Fruit fly (Drosophila melanogaster) whole organism, embryonic: ENCODE results near the gene CG31637.
A peak's percentile ranks its signal among the peaks of the same experiment; 100 is the strongest.

Experiments used
- Abd-B ChIP-seq: fragments of 200-800 bp; sonication (Bioruptor generic); optimal IDR thresholded peaks from 2 replicates; lab custom pipeline; 2018; ENCODE audit warnings: missing biosample characterization, mild to moderate bottlenecking, missing genetic modification characterization, moderate library complexity
- Bdp1 ChIP-seq: fragments of 200-800 bp; sonication (Bioruptor generic); optimal IDR thresholded peaks from 3 replicates; lab custom pipeline; 2016; ENCODE audit warnings: missing biosample characterization, missing genetic modification characterization
- CG1024 ChIP-seq: fragments of 200-800 bp; sonication (Bioruptor generic); IDR thresholded peaks from 2 replicates; pipeline ENCODE4 v1.3.6; 2022; ENCODE audit warnings: missing biosample characterization, missing genetic modification characterization
- CG10267 ChIP-seq: fragments of 200-800 bp; sonication (Bioruptor generic); optimal IDR thresholded peaks from 2 replicates; lab custom pipeline; 2018; ENCODE audit warnings: missing biosample characterization, mild to moderate bottlenecking, missing genetic modification characterization, moderate library complexity
- CG11085 ChIP-seq: fragments of 200-800 bp; sonication (Bioruptor generic); IDR thresholded peaks from 2 replicates; pipeline ENCODE4 v1.3.6; 2022; ENCODE audit warnings: missing biosample characterization, missing genetic modification characterization
- CG11695 ChIP-seq: fragments of 200-800 bp; sonication (Bioruptor generic); IDR thresholded peaks from 3 replicates; pipeline ENCODE4 v1.3.6; 2022; ENCODE audit warnings: missing biosample characterization, missing genetic modification characterization
- CG13123 ChIP-seq: fragments of 200-800 bp; sonication (Bioruptor generic); optimal IDR thresholded peaks from 2 replicates; lab custom pipeline; 2016; ENCODE audit warnings: missing biosample characterization, missing genetic modification characterization
- CG13624 ChIP-seq: fragments of 200-800 bp; sonication (Bioruptor generic); optimal IDR thresholded peaks from 2 replicates; lab custom pipeline; 2016; ENCODE audit warnings: missing biosample characterization, missing genetic modification characterization
- CG15479 ChIP-seq: fragments of 200-800 bp; sonication (Bioruptor generic); optimal IDR thresholded peaks from 3 replicates; lab custom pipeline; 2019; ENCODE audit warnings: missing biosample characterization, mild to moderate bottlenecking, missing genetic modification characterization, moderate library complexity
- CG15601 ChIP-seq: fragments of 200-800 bp; sonication (Bioruptor generic); optimal IDR thresholded peaks from 3 replicates; lab custom pipeline; 2019; ENCODE audit warnings: missing biosample characterization, mild to moderate bottlenecking, missing genetic modification characterization, moderate library complexity
- CG17568 ChIP-seq: fragments of 200-800 bp; sonication (Bioruptor generic); optimal IDR thresholded peaks from 2 replicates; lab custom pipeline; 2018; ENCODE audit warnings: missing biosample characterization, mild to moderate bottlenecking, missing genetic modification characterization, moderate library complexity
- CG17829 ChIP-seq: fragments of 200-800 bp; optimal IDR thresholded peaks from 2 replicates; lab custom pipeline; 2019; ENCODE audit warnings: missing biosample characterization, mild to moderate bottlenecking, missing genetic modification characterization, moderate library complexity
- CG18619 ChIP-seq: fragments of 200-800 bp; sonication (Bioruptor generic); optimal IDR thresholded peaks from 3 replicates; lab custom pipeline; 2017; ENCODE audit warnings: missing biosample characterization, mild to moderate bottlenecking, missing genetic modification characterization
- CG18764 ChIP-seq: fragments of 200-800 bp; sonication (Bioruptor generic); optimal IDR thresholded peaks from 3 replicates; lab custom pipeline; 2016; ENCODE audit warnings: missing biosample characterization, missing genetic modification characterization
- CG2712 ChIP-seq: fragments of 200-800 bp; optimal IDR thresholded peaks from 3 replicates; lab custom pipeline; 2019; ENCODE audit warnings: missing biosample characterization, mild to moderate bottlenecking, missing genetic modification characterization, moderate library complexity
- CG32767 ChIP-seq: fragments of 200-800 bp; sonication (Bioruptor generic); IDR thresholded peaks from 2 replicates; pipeline ENCODE4 v1.3.6; 2022; ENCODE audit warnings: missing biosample characterization, missing genetic modification characterization
- CG43689 ChIP-seq: fragments of 200-800 bp; sonication (Bioruptor generic); IDR thresholded peaks from 2 replicates; pipeline ENCODE4 v1.3.6; 2022; ENCODE audit warnings: missing biosample characterization, missing genetic modification characterization
- CG4707 ChIP-seq: fragments of 200-800 bp; sonication (Bioruptor generic); optimal IDR thresholded peaks from 2 replicates; lab custom pipeline; 2018; ENCODE audit warnings: missing biosample characterization, mild to moderate bottlenecking, missing genetic modification characterization, moderate library complexity
- CG6272 ChIP-seq: fragments of 200-800 bp; sonication (Bioruptor generic); IDR thresholded peaks from 2 replicates; pipeline ENCODE4 v1.3.6; 2022; ENCODE audit warnings: missing biosample characterization, missing genetic modification characterization
- CG7357 ChIP-seq: fragments of 200-800 bp; sonication (Bioruptor generic); IDR thresholded peaks from 3 replicates; pipeline ENCODE4 v1.3.6; 2022; ENCODE audit warnings: missing biosample characterization, missing genetic modification characterization
- CG7372 ChIP-seq: fragments of 200-800 bp; sonication (Bioruptor generic); IDR thresholded peaks from 2 replicates; pipeline ENCODE4 v1.3.6; 2022; ENCODE audit warnings: missing biosample characterization, missing genetic modification characterization
- CG7987 ChIP-seq: fragments of 200-800 bp; sonication (Bioruptor generic); optimal IDR thresholded peaks from 2 replicates; lab custom pipeline; 2018; ENCODE audit warnings: missing biosample characterization, mild to moderate bottlenecking, missing genetic modification characterization, moderate library complexity
- CG8478 ChIP-seq: fragments of >200 bp; optimal IDR thresholded peaks from 2 replicates; lab custom pipeline; 2018
- Dbx ChIP-seq: fragments of 200-800 bp; sonication (Bioruptor generic); IDR thresholded peaks from 3 replicates; pipeline ENCODE4 v1.3.6; 2022; ENCODE audit warnings: missing biosample characterization, missing genetic modification characterization
- Doc3 ChIP-seq: fragments of 200-800 bp; sonication (Bioruptor generic); IDR thresholded peaks from 3 replicates; pipeline ENCODE4 v1.3.6; 2022; ENCODE audit warnings: missing biosample characterization, missing genetic modification characterization; ENCODE audit not compliant: partially characterized antibody
- E2f1 ChIP-seq: fragments of 200-800 bp; sonication (Bioruptor generic); IDR thresholded peaks from 2 replicates; pipeline ENCODE4 v1.3.6; 2022; ENCODE audit warnings: missing biosample characterization, missing genetic modification characterization
- ERR ChIP-seq: fragments of 200-800 bp; sonication (Bioruptor generic); optimal IDR thresholded peaks from 2 replicates; lab custom pipeline; 2016; ENCODE audit warnings: missing biosample characterization, missing genetic modification characterization
- Ets97D ChIP-seq: fragments of 200-800 bp; sonication (Bioruptor generic); optimal IDR thresholded peaks from 3 replicates; lab custom pipeline; 2016; ENCODE audit warnings: missing biosample characterization, missing genetic modification characterization
- Fer1 ChIP-seq: fragments of 200-800 bp; sonication (Bioruptor generic); optimal IDR thresholded peaks from 2 replicates; lab custom pipeline; 2017; ENCODE audit warnings: missing biosample characterization, mild to moderate bottlenecking, missing genetic modification characterization
- HLHmδ ChIP-seq: fragments of 200-800 bp; sonication (Bioruptor generic); optimal IDR thresholded peaks from 2 replicates; lab custom pipeline; 2018; ENCODE audit warnings: missing biosample characterization, mild to moderate bottlenecking, missing genetic modification characterization, moderate library complexity
- Hand ChIP-seq: fragments of 200-800 bp; sonication (Bioruptor generic); optimal IDR thresholded peaks from 2 replicates; lab custom pipeline; 2017; ENCODE audit warnings: mild to moderate bottlenecking, missing biosample characterization, missing genetic modification reagents, missing genetic modification characterization
- HmgZ ChIP-seq: fragments of 200-800 bp; sonication (Bioruptor generic); optimal IDR thresholded peaks from 2 replicates; lab custom pipeline; 2018; ENCODE audit warnings: missing biosample characterization, mild to moderate bottlenecking, missing genetic modification characterization
- NfI ChIP-seq: fragments of 200-800 bp; sonication (Bioruptor generic); optimal IDR thresholded peaks from 3 replicates; lab custom pipeline; 2018; ENCODE audit warnings: missing biosample characterization, mild to moderate bottlenecking, missing genetic modification characterization, moderate library complexity
- Xrp1 ChIP-seq: fragments of 200-800 bp; sonication (Bioruptor generic); IDR thresholded peaks from 2 replicates; pipeline ENCODE4 v1.3.6; 2022; ENCODE audit warnings: missing biosample characterization, missing genetic modification characterization
- az2 ChIP-seq: fragments of 200-800 bp; sonication (Bioruptor generic); optimal IDR thresholded peaks from 3 replicates; lab custom pipeline; 2016; ENCODE audit warnings: missing biosample characterization, missing genetic modification characterization
- bab2 ChIP-seq: fragments of 200-800 bp; sonication (Bioruptor generic); optimal IDR thresholded peaks from 2 replicates; lab custom pipeline; 2016; ENCODE audit warnings: missing biosample characterization, missing genetic modification characterization
- danr ChIP-seq: fragments of 200-800 bp; sonication (Bioruptor generic); IDR thresholded peaks from 2 replicates; pipeline ENCODE4 v1.3.6; 2022; ENCODE audit warnings: missing biosample characterization, missing genetic modification characterization
- dm ChIP-seq: fragments of 200-800 bp; sonication (Bioruptor generic); optimal IDR thresholded peaks from 3 replicates; lab custom pipeline; 2016; ENCODE audit warnings: missing biosample characterization, missing genetic modification characterization
- emc ChIP-seq: fragments of 200-800 bp; sonication (Bioruptor generic); optimal IDR thresholded peaks from 2 replicates; lab custom pipeline; 2016; ENCODE audit warnings: missing biosample characterization, missing genetic modification characterization
- eyg ChIP-seq: fragments of 200-800 bp; sonication (Bioruptor generic); optimal IDR thresholded peaks from 3 replicates; lab custom pipeline; 2016; ENCODE audit warnings: missing biosample characterization, missing genetic modification characterization
- inv ChIP-seq: fragments of 200-800 bp; sonication (Bioruptor generic); IDR thresholded peaks from 2 replicates; pipeline ENCODE4 v1.3.6; 2022; ENCODE audit warnings: missing biosample characterization, missing genetic modification characterization; ENCODE audit not compliant: partially characterized antibody
- ken ChIP-seq: fragments of 200-800 bp; sonication (Bioruptor generic); IDR thresholded peaks from 3 replicates; pipeline ENCODE4 v1.3.6; 2022; ENCODE audit warnings: missing biosample characterization, missing genetic modification characterization
- slp2 ChIP-seq: fragments of 200-800 bp; sonication (Bioruptor generic); optimal IDR thresholded peaks from 2 replicates; lab custom pipeline; 2016; ENCODE audit warnings: missing biosample characterization, missing genetic modification characterization
- stc ChIP-seq: fragments of 200-800 bp; sonication (Bioruptor generic); IDR thresholded peaks from 2 replicates; pipeline ENCODE4 v1.3.6; 2022; ENCODE audit warnings: missing biosample characterization, missing genetic modification characterization
- stwl ChIP-seq: fragments of 200-800 bp; sonication (Bioruptor generic); optimal IDR thresholded peaks from 3 replicates; lab custom pipeline; 2018; ENCODE audit warnings: missing biosample characterization, mild to moderate bottlenecking, missing genetic modification characterization, moderate library complexity
- trem ChIP-seq: fragments of 200-800 bp; optimal IDR thresholded peaks from 3 replicates; lab custom pipeline; 2019; ENCODE audit warnings: missing biosample characterization, mild to moderate bottlenecking, missing genetic modification characterization, moderate library complexity
- tx ChIP-seq: fragments of 200-800 bp; sonication (Bioruptor generic); optimal IDR thresholded peaks from 2 replicates; lab custom pipeline; 2016; ENCODE audit warnings: missing biosample characterization, missing genetic modification characterization
- unc-4 ChIP-seq: fragments of 200-800 bp; sonication (Bioruptor generic); IDR thresholded peaks from 2 replicates; pipeline ENCODE4 v1.3.6; 2022; ENCODE audit warnings: missing biosample characterization, missing genetic modification characterization; ENCODE audit not compliant: partially characterized antibody
- usp ChIP-seq: fragments of >200 bp; optimal IDR thresholded peaks from 2 replicates; lab custom pipeline; 2017; ENCODE audit warnings: missing biosample characterization, missing genetic modification characterization
- zen2 ChIP-seq: fragments of 200-800 bp; sonication (Bioruptor generic); IDR thresholded peaks from 3 replicates; pipeline ENCODE4 v1.3.6; 2022; ENCODE audit warnings: missing biosample characterization, missing genetic modification characterization; ENCODE audit not compliant: partially characterized antibody

CG31637 gene

DNA sequence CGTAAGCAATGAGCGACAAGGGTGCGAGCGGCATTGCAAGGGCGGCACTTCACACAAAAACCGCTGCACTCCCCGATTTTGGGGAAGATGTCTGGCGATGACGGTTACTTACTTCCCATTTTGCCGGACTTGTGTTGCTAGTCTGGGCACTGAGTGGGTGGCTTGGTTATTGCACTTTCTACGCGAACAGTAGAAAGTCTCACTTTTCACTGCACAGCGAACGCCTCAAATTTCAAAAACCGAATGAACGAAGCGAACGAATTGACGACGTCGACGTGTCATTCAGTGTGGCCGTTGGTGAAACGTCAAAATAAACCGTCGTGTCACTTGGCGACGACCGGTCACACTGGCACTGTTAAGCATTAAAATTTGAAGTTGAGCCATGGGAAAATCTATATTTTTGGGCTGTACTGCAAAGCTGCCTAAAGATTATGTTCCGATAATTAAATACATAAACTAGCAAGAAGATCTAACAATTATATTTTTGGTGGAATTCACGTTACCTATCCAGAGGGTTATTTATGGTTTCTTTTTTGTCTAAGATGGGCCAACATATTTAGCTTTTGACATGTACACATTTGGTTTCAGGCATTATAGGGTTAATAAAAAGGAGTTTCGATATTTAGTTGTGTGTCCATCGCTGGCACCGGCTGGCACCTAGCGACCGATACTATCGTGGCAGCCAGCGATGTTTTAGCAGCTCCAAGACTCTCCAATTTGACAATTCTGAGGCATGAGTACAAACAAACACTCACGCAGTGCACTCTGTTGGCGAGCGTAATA, 18.0 kb upstream of the CG31637 start, which contains the start of the genes Sec61alpha and Daxx (continued):
- peak; percentile 80 for TF ChIP-seq CG13123 (GFP tag; lab: Kevin White, UChicago)
- TF ChIP-seq stc (GFP tag; lab: Robert Waterston, UW) = peak; percentile 57
- peak; percentile 64 for TF ChIP-seq CG32767 (GFP tag; lab: Robert Waterston, UW)
- peak; percentile 77 for TF ChIP-seq Bdp1 (GFP tag; lab: Kevin White, UChicago)
- peak; percentile 97 for TF ChIP-seq Doc3 (GFP tag; lab: Robert Waterston, UW)
- peak; percentile 67 for TF ChIP-seq Fer1 (GFP tag; lab: Kevin White, UChicago)
- TF ChIP-seq CG15601 (tag; lab: Kevin White, UChicago) = peak; percentile 78
- peak; percentile 80 for TF ChIP-seq HmgZ
- TF ChIP-seq CG11695 (GFP tag; lab: Robert Waterston, UW) = peak; percentile 77
- no peak for TF ChIP-seq CG4707 (GFP tag; lab: Kevin White, UChicago)
- TF ChIP-seq unc-4 = peak; percentile 98
- peak; percentile 66; the same call in 1 of the 2 replicates for TF ChIP-seq danr
- TF ChIP-seq inv (GFP tag; lab: Robert Waterston, UW) = peak; percentile 100
- TF ChIP-seq Ets97D (GFP tag; lab: Kevin White, UChicago) = peak; percentile 93
- peak; percentile 69 for TF ChIP-seq ERR (GFP tag; lab: Kevin White, UChicago)
- TF ChIP-seq Xrp1 (GFP tag; lab: Robert Waterston, UW) = peak; percentile 82
- peak; percentile 83 for TF ChIP-seq ken (GFP tag; lab: Robert Waterston, UW)
- peak; percentile 89 for TF ChIP-seq Abd-B (GFP tag; lab: Kevin White, UChicago)
- TF ChIP-seq CG7372 = peak; percentile 86
- peak; percentile 86 for TF ChIP-seq slp2
- TF ChIP-seq CG6272 (GFP tag; lab: Robert Waterston, UW) = peak; percentile 89
- peak; percentile 71 for TF ChIP-seq stwl (tag; lab: Kevin White, UChicago)
- peak; percentile 70 for TF ChIP-seq CG17568 (GFP tag; lab: Kevin White, UChicago)
- peak; percentile 75 for TF ChIP-seq CG18619 (GFP tag; lab: Kevin White, UChicago)
- TF ChIP-seq CG17829 = peak; percentile 83
- no peak for TF ChIP-seq CG15479 (GFP tag; lab: Kevin White, UChicago)
- peak; percentile 87 for TF ChIP-seq tx
- TF ChIP-seq bab2 (GFP tag; lab: Kevin White, UChicago) = peak; percentile 80
- TF ChIP-seq az2 (GFP tag; lab: Kevin White, UChicago) = peak; percentile 86
- no peak for TF ChIP-seq usp (GFP tag; lab: Kevin White, UChicago)

DNA sequence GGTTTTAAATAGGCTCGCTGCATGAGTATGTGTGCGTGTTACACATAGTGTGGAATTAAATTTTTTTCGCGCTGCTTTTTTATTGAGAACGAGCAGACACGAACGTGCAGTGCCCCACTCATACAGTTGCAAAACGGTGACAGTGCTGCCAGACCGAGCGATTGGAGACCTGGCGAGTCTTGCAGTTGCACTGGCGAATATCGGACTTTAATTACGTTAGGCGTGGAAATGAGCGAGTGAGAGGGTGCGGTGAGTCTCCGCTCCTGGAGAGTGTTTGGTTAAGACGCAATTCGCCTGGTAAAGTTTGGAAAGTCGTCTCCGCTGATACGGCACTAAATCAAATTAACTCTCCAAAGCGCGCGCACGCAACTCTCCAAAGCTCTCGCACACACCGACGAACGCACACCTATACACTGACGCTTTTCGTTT, 17.1 kb upstream of the CG31637 start:
- no peak for TF ChIP-seq emc (GFP tag; lab: Kevin White, UChicago)
- no peak for TF ChIP-seq CG17568 (GFP tag; lab: Kevin White, UChicago)
- no peak for TF ChIP-seq Hand (GFP tag; lab: Kevin White, UChicago)
- peak; percentile 51 for TF ChIP-seq dm
- TF ChIP-seq CG8478 (lab: Kevin White, UChicago) = peak; percentile 71
- no peak; the same call in 2 of the 3 replicates for TF ChIP-seq Dbx (GFP tag; lab: Robert Waterston, UW)
- no peak for TF ChIP-seq NfI (GFP tag; lab: Kevin White, UChicago)
- TF ChIP-seq CG13624 = peak; percentile 84
- no peak; the same call in 1 of the 2 replicates for TF ChIP-seq E2f1
- no peak for TF ChIP-seq trem (tag; lab: Kevin White, UChicago)
- TF ChIP-seq CG18764 = no peak
- no peak for TF ChIP-seq CG43689 (GFP tag; lab: Robert Waterston, UW)
- no peak for TF ChIP-seq CG10267
- TF ChIP-seq CG7987 = peak; percentile 4
- no peak for TF ChIP-seq CG7357 (GFP tag; lab: Robert Waterston, UW)
- no peak for TF ChIP-seq CG2712 (tag; lab: Kevin White, UChicago)
- TF ChIP-seq eyg = no peak
- TF ChIP-seq CG1024 (GFP tag; lab: Robert Waterston, UW) = no peak
- TF ChIP-seq CG6272 (GFP tag; lab: Robert Waterston, UW) = no peak
- no peak for TF ChIP-seq bab2 (GFP tag; lab: Kevin White, UChicago)
- TF ChIP-seq CG11085 = no peak
- no peak for TF ChIP-seq HLHmδ (GFP tag; lab: Kevin White, UChicago)
- peak; percentile 59; the same call in 2 of the 3 replicates for TF ChIP-seq zen2
